Worm (Caenorhabditis elegans) whole organism, young adult: ENCODE data around the gene B0393.9.

Experiments
- F55B11.4 ChIP-seq: sonication (generic microtip); optimal IDR thresholded peaks from 2 replicates; lab custom pipeline; 2016; ENCODE audit warnings: missing compliant biosample characterization, missing genetic modification characterization, borderline replicate concordance; ENCODE audit not compliant: insufficient read depth
- K11D2.4 ChIP-seq: fragments of 200-800 bp; sonication (Bioruptor generic); IDR thresholded peaks from 2 replicates; pipeline ENCODE4 v1.3.6; 2022; ENCODE audit warnings: missing genetic modification reagents, missing genetic modification characterization, missing compliant biosample characterization
- K12H6.12 ChIP-seq: fragments of 200-800 bp; sonication (Bioruptor generic); optimal IDR thresholded peaks from 2 replicates; lab custom pipeline; 2018; ENCODE audit warnings: mild to moderate bottlenecking, missing genetic modification characterization, missing compliant biosample characterization
- T07F8.4 ChIP-seq: sonication (generic microtip); optimal IDR thresholded peaks from 2 replicates; lab custom pipeline; 2016; ENCODE audit warnings: mild to moderate bottlenecking, missing genetic modification characterization, moderate library complexity, missing compliant biosample characterization
- Y53G8AR.9 ChIP-seq: fragments of 200-800 bp; sonication (Bioruptor generic); conservative IDR thresholded peaks from 2 replicates; pipeline ENCODE4 v1.3.6; 2022; ENCODE audit warnings: missing genetic modification reagents, missing genetic modification characterization, missing compliant biosample characterization
- ZK185.1 ChIP-seq: sonication (generic microtip); optimal IDR thresholded peaks from 2 replicates; lab custom pipeline; 2016; ENCODE audit warnings: mild to moderate bottlenecking, missing genetic modification characterization, missing compliant biosample characterization; ENCODE audit not compliant: poor library complexity, severe bottlenecking
- ama-1 ChIP-seq, 3 experiments: fragments of 150-350 bp in 1 of 3; sonication (generic microtip) in 2 of 3; optimal IDR thresholded peaks; 2 replicates each; lab custom pipeline; 2014 to 2018; ENCODE audit warnings: missing biosample characterization in 2 of 3, missing genetic modification characterization in 2 of 3, missing genetic modification reagents in 2 of 3
- athp-1 ChIP-seq: sonication (generic microtip); optimal IDR thresholded peaks from 2 replicates; lab custom pipeline; 2017; ENCODE audit warnings: mild to moderate bottlenecking, missing genetic modification characterization, missing compliant biosample characterization
- attf-5 ChIP-seq: fragments of 200-800 bp; sonication (Bioruptor generic); optimal IDR thresholded peaks from 2 replicates; lab custom pipeline; 2018; ENCODE audit warnings: mild to moderate bottlenecking, missing genetic modification characterization, missing compliant biosample characterization
- bed-1 ChIP-seq: fragments of 200-800 bp; sonication (Bioruptor generic); IDR thresholded peaks from 2 replicates; pipeline ENCODE4 v1.3.6; 2022; ENCODE audit warnings: missing genetic modification reagents, missing genetic modification characterization, missing compliant biosample characterization
- cebp-1 ChIP-seq, 2 experiments: fragments of 200-800 bp in 1 of 2; sonication (Bioruptor generic) in 1 of 2; sonication (generic microtip) in 1 of 2; IDR thresholded peaks in 1 of 2; optimal IDR thresholded peaks in 1 of 2; 2 replicates each; pipeline versions ENCODE4 v1.3.6 to Lab custom; 2017 to 2022; ENCODE audit warnings: missing compliant biosample characterization in 2 of 2, missing genetic modification characterization in 2 of 2, mild to moderate bottlenecking in 1 of 2, missing genetic modification reagents in 1 of 2, moderate library complexity in 1 of 2
- ceh-27 ChIP-seq: fragments of 200-800 bp; sonication (Bioruptor generic); optimal IDR thresholded peaks from 2 replicates; lab custom pipeline; 2018; ENCODE audit warnings: mild to moderate bottlenecking, missing genetic modification characterization, moderate library complexity, missing compliant biosample characterization
- ceh-40 ChIP-seq: fragments of 200-800 bp; sonication (Bioruptor generic); IDR thresholded peaks from 2 replicates; pipeline ENCODE4 v1.3.6; 2022; ENCODE audit warnings: missing genetic modification characterization, missing compliant biosample characterization
- ceh-79 ChIP-seq: sonication (generic microtip); optimal IDR thresholded peaks from 2 replicates; lab custom pipeline; 2017; ENCODE audit warnings: mild to moderate bottlenecking, missing genetic modification characterization, missing compliant biosample characterization
- ceh-91 ChIP-seq: fragments of 200-800 bp; sonication (Bioruptor generic); IDR thresholded peaks from 2 replicates; pipeline ENCODE4 v1.3.6; 2022; ENCODE audit warnings: missing genetic modification reagents, missing genetic modification characterization, missing compliant biosample characterization
- dox-1 ChIP-seq: fragments of 200-800 bp; sonication (Bioruptor generic); IDR thresholded peaks from 2 replicates; pipeline ENCODE4 v1.3.6; 2022; ENCODE audit warnings: missing genetic modification reagents, missing genetic modification characterization, missing compliant biosample characterization
- dpff-1 ChIP-seq: sonication (generic microtip); optimal IDR thresholded peaks from 2 replicates; lab custom pipeline; 2017; ENCODE audit warnings: mild to moderate bottlenecking, missing genetic modification characterization, missing compliant biosample characterization
- dpl-1 ChIP-seq: fragments of 150-350 bp; optimal IDR thresholded peaks from 2 replicates; lab custom pipeline; 2014; ENCODE audit warnings: missing biosample characterization, missing genetic modification reagents, missing genetic modification characterization
- ets-4 ChIP-seq: fragments of 200-800 bp; sonication (Bioruptor generic); optimal IDR thresholded peaks from 2 replicates; lab custom pipeline; 2018; ENCODE audit warnings: mild to moderate bottlenecking, missing genetic modification characterization, missing compliant biosample characterization
- hlh-12 ChIP-seq: sonication (generic microtip); optimal IDR thresholded peaks from 2 replicates; lab custom pipeline; 2016; ENCODE audit warnings: missing genetic modification characterization, missing compliant biosample characterization
- hlh-26 ChIP-seq: fragments of 200-800 bp; sonication (Bioruptor generic); conservative IDR thresholded peaks from 2 replicates; pipeline ENCODE4 v1.3.6; 2022; ENCODE audit warnings: missing genetic modification reagents, missing genetic modification characterization, missing compliant biosample characterization
- hmg-1.2 ChIP-seq: fragments of 200-800 bp; sonication (Bioruptor generic); IDR thresholded peaks from 2 replicates; pipeline ENCODE4 v1.3.6; 2022; ENCODE audit warnings: missing genetic modification reagents, missing genetic modification characterization, missing compliant biosample characterization
- hmg-20 ChIP-seq: fragments of 200-800 bp; sonication (Bioruptor generic); IDR thresholded peaks from 2 replicates; pipeline ENCODE4 v1.3.6; 2022; ENCODE audit warnings: missing genetic modification reagents, missing genetic modification characterization, missing compliant biosample characterization
- hsf-1 ChIP-seq: fragments of 200-800 bp; sonication (Bioruptor generic); IDR thresholded peaks from 2 replicates; pipeline ENCODE4 v1.3.6; 2022; ENCODE audit warnings: missing genetic modification reagents, missing genetic modification characterization, missing compliant biosample characterization
- lag-1 ChIP-seq: fragments of 200-800 bp; sonication (Bioruptor generic); IDR thresholded peaks from 2 replicates; pipeline ENCODE4 v1.3.6; 2022; ENCODE audit warnings: missing genetic modification reagents, missing genetic modification characterization, missing compliant biosample characterization
- let-526 ChIP-seq: fragments of 200-800 bp; sonication (Bioruptor generic); IDR thresholded peaks from 2 replicates; pipeline ENCODE4 v1.3.6; 2022; ENCODE audit warnings: missing genetic modification reagents, missing genetic modification characterization, missing compliant biosample characterization
- let-607 ChIP-seq, 2 experiments: fragments of 200-800 bp in 1 of 2; sonication (Bioruptor generic) in 1 of 2; sonication (generic microtip) in 1 of 2; optimal IDR thresholded peaks; 2 replicates each; lab custom pipeline; 2016 to 2018; ENCODE audit warnings: mild to moderate bottlenecking in 2 of 2, missing compliant biosample characterization in 2 of 2, missing genetic modification characterization in 2 of 2, moderate library complexity in 2 of 2, missing genotype in 1 of 2
- lin-35 ChIP-seq, 3 experiments: fragments of 150-350 bp in 2 of 3; sonication (generic microtip) in 1 of 3; optimal IDR thresholded peaks; 2 replicates each; lab custom pipeline; 2014 to 2018; ENCODE audit warnings: missing biosample characterization in 3 of 3, missing genetic modification characterization in 3 of 3, missing genetic modification reagents in 3 of 3
- lin-40 ChIP-seq: sonication (generic microtip); optimal IDR thresholded peaks from 2 replicates; lab custom pipeline; 2016; ENCODE audit warnings: missing genetic modification characterization, mild to moderate bottlenecking, missing compliant biosample characterization, missing genotype, missing genetic modification reagents
- lir-1 ChIP-seq: fragments of 200-800 bp; sonication (Bioruptor generic); conservative IDR thresholded peaks from 2 replicates; pipeline ENCODE4 v1.3.6; 2022; ENCODE audit warnings: missing genetic modification reagents, missing genetic modification characterization, missing compliant biosample characterization
- lsy-27 ChIP-seq: sonication (generic microtip); optimal IDR thresholded peaks from 2 replicates; lab custom pipeline; 2017; ENCODE audit warnings: missing genetic modification characterization, mild to moderate bottlenecking, missing compliant biosample characterization, antibody characterized with exemption, missing genotype, borderline replicate concordance; ENCODE audit not compliant: insufficient read depth
- madf-8 ChIP-seq: fragments of 200-800 bp; sonication (Bioruptor generic); conservative IDR thresholded peaks from 2 replicates; pipeline ENCODE4 v1.3.6; 2022; ENCODE audit warnings: missing genetic modification reagents, missing genetic modification characterization, missing compliant biosample characterization
- mcd-1 ChIP-seq: fragments of 200-800 bp; sonication (Bioruptor generic); IDR thresholded peaks from 2 replicates; pipeline ENCODE4 v1.3.6; 2022; ENCODE audit warnings: missing genetic modification reagents, missing genetic modification characterization, missing compliant biosample characterization
- nfya-1 ChIP-seq: sonication (generic microtip); optimal IDR thresholded peaks from 2 replicates; lab custom pipeline; 2017; ENCODE audit warnings: antibody characterized with exemption, missing compliant biosample characterization, missing genetic modification characterization, borderline replicate concordance; ENCODE audit not compliant: insufficient read depth
- nfyb-1 ChIP-seq: fragments of 200-800 bp; sonication (Bioruptor generic); IDR thresholded peaks from 2 replicates; pipeline ENCODE4 v1.3.6; 2022; ENCODE audit warnings: missing genetic modification reagents, missing genetic modification characterization, missing compliant biosample characterization
- nhr-27 ChIP-seq: fragments of 200-800 bp; sonication (Bioruptor generic); optimal IDR thresholded peaks from 2 replicates; lab custom pipeline; 2018; ENCODE audit warnings: mild to moderate bottlenecking, missing genetic modification characterization, moderate library complexity, missing compliant biosample characterization
- nhr-80 ChIP-seq: sonication (generic microtip); optimal IDR thresholded peaks from 2 replicates; lab custom pipeline; 2016; ENCODE audit warnings: missing genetic modification characterization, missing compliant biosample characterization
- repo-1 ChIP-seq: sonication (generic microtip); optimal IDR thresholded peaks from 2 replicates; lab custom pipeline; 2017; ENCODE audit warnings: mild to moderate bottlenecking, missing genetic modification characterization, missing compliant biosample characterization
- sdz-38 ChIP-seq: sonication (generic microtip); optimal IDR thresholded peaks from 2 replicates; lab custom pipeline; 2016; ENCODE audit warnings: missing genotype, missing genetic modification characterization, missing compliant biosample characterization
- sea-2 ChIP-seq: fragments of 200-800 bp; sonication (Bioruptor generic); IDR thresholded peaks from 2 replicates; pipeline ENCODE4 v1.3.6; 2022; ENCODE audit warnings: missing genetic modification characterization, missing compliant biosample characterization
- snpc-1.1 ChIP-seq: sonication (generic microtip); optimal IDR thresholded peaks from 2 replicates; lab custom pipeline; 2017; ENCODE audit warnings: missing genetic modification characterization, mild to moderate bottlenecking, missing compliant biosample characterization, antibody characterized with exemption, moderate library complexity, missing genotype, missing genetic modification reagents; ENCODE audit not compliant: insufficient read depth
- somi-1 ChIP-seq: fragments of 200-800 bp; sonication (Bioruptor generic); optimal IDR thresholded peaks from 2 replicates; lab custom pipeline; 2018; ENCODE audit warnings: mild to moderate bottlenecking, missing genetic modification characterization, missing compliant biosample characterization
- unc-62 ChIP-seq: fragments of 150-350 bp; optimal IDR thresholded peaks from 2 replicates; lab custom pipeline; 2014; ENCODE audit warnings: missing biosample characterization, missing genetic modification reagents, missing genetic modification characterization
- zfh-2 ChIP-seq: fragments of 200-800 bp; sonication (Bioruptor generic); conservative IDR thresholded peaks from 2 replicates; pipeline ENCODE4 v1.3.6; 2022; ENCODE audit warnings: missing genetic modification reagents, missing genetic modification characterization, missing compliant biosample characterization
- ztf-18 ChIP-seq: sonication (generic microtip); optimal IDR thresholded peaks from 2 replicates; lab custom pipeline; 2016; ENCODE audit warnings: missing genotype, mild to moderate bottlenecking, missing genetic modification characterization, missing compliant biosample characterization
- ztf-26 ChIP-seq: sonication (generic microtip); optimal IDR thresholded peaks from 2 replicates; lab custom pipeline; 2017; ENCODE audit warnings: missing genetic modification characterization, missing compliant biosample characterization
- ztf-6 ChIP-seq: fragments of 200-800 bp; sonication (Bioruptor generic); IDR thresholded peaks from 2 replicates; pipeline ENCODE4 v1.3.6; 2022; ENCODE audit warnings: missing genetic modification reagents, missing genetic modification characterization, missing compliant biosample characterization

B0393.9 gene

ce11 chrIII:4796039-4796438, 16.1 kb upstream of the B0393.9 start:
- TF ChIP-seq lsy-27 (no peak), ztf-26 (tag; lab: Kevin White, UChicago) (peak; percentile 15), hmg-20 (GFP tag; lab: Robert Waterston, UW) (no peak), ZK185.1 (peak; percentile 47), hlh-12 (tag; lab: Kevin White, UChicago) (no peak), nfyb-1 (GFP tag; lab: Robert Waterston, UW) (peak; percentile 65), ztf-6 (GFP tag; lab: Robert Waterston, UW) (no peak), dpff-1 (tag; lab: Kevin White, UChicago) (no peak), unc-62 (peak; percentile 19), nhr-27 (tag; lab: Kevin White, UChicago) (no peak), bed-1 (GFP tag; lab: Robert Waterston, UW) (no peak), snpc-1.1 (tag; lab: Kevin White, UChicago) (peak; percentile 30), let-607 (tag; optimal IDR thresholded peaks at IDR 0.05; lab: Kevin White, UChicago) (peak in 1 of 2 experiments; percentile 17), lin-40 (tag; lab: Kevin White, UChicago) (peak; percentile 23), dox-1 (GFP tag; lab: Robert Waterston, UW) (peak; percentile 75), cebp-1 (GFP tag; IDR thresholded peaks at IDR 0.05; lab: Robert Waterston, UW) (peak; percentile 54; the same call in 1 of the 2 replicates), cebp-1 (tag; optimal IDR thresholded peaks at IDR 0.05; lab: Kevin White, UChicago) (peak; percentile 89), ama-1 (optimal IDR thresholded peaks at IDR 0.05; lab: Kevin White, UChicago) (no peak), ama-1 (GFP tag; optimal IDR thresholded peaks at IDR 0.05; lab: Kevin White, UChicago) (no peak), ceh-40 (GFP tag; lab: Robert Waterston, UW) (no peak), ztf-18 (tag; lab: Kevin White, UChicago) (peak; percentile 56), zfh-2 (GFP tag; lab: Robert Waterston, UW) (no peak), K11D2.4 (GFP tag; lab: Robert Waterston, UW) (peak; percentile 20; the same call in 1 of the 2 replicates), mcd-1 (GFP tag; lab: Robert Waterston, UW) (peak; percentile 59), ceh-79 (tag; lab: Kevin White, UChicago) (no peak), K12H6.12 (peak; percentile 59), Y53G8AR.9 (GFP tag; lab: Robert Waterston, UW) (0 out of 2 replicates have a peak, but pooled peaks have one; percentile 51), hmg-1.2 (GFP tag; lab: Robert Waterston, UW) (peak; percentile 84), nhr-80 (tag; lab: Kevin White, UChicago) (peak; percentile 69), repo-1 (tag; lab: Kevin White, UChicago) (peak; percentile 18), sea-2 (GFP tag; lab: Robert Waterston, UW) (no peak), attf-5 (GFP tag; lab: Kevin White, UChicago) (peak; percentile 92), ceh-91 (GFP tag; lab: Robert Waterston, UW) (no peak), lag-1 (GFP tag; lab: Robert Waterston, UW) (no peak), madf-8 (GFP tag; lab: Robert Waterston, UW) (no peak), T07F8.4 (no peak), lin-35 (GFP tag; optimal IDR thresholded peaks at IDR 0.05; lab: Kevin White, UChicago) (peak in 1 of 3 experiments; percentile 42), nfya-1 (tag; lab: Kevin White, UChicago) (no peak), ceh-27 (GFP tag; lab: Kevin White, UChicago) (no peak), F55B11.4 (no peak), ets-4 (GFP tag; lab: Kevin White, UChicago) (peak; percentile 22), let-526 (GFP tag; lab: Robert Waterston, UW) (0 out of 2 replicates have a peak, but pooled peaks have one; percentile 36), lir-1 (GFP tag; lab: Robert Waterston, UW) (no peak; the same call in 1 of the 2 replicates), somi-1 (GFP tag; lab: Kevin White, UChicago) (peak; percentile 73), sdz-38 (tag; lab: Kevin White, UChicago) (no peak), hlh-26 (no peak), dpl-1 (GFP tag; lab: Kevin White, UChicago) (no peak), athp-1 (tag; lab: Kevin White, UChicago) (peak; percentile 73), hsf-1 (peak; percentile 46; the same call in 1 of the 2 replicates)
